Worm (Caenorhabditis elegans) whole organism, L2 larva: Measurements from ENCODE around the gene ints-2.

ENCODE experiments used
- C34F6.9 ChIP-seq: fragments of 150-350 bp; optimal IDR thresholded peaks from 2 replicates; lab custom pipeline; 2014; ENCODE audit warnings: missing biosample characterization, missing genetic modification characterization
- F13H6.1 ChIP-seq: sonication (generic microtip); optimal IDR thresholded peaks from 2 replicates; lab custom pipeline; 2016; ENCODE audit warnings: missing genetic modification characterization, missing compliant biosample characterization
- R02D3.7 ChIP-seq: fragments of 150-350 bp; optimal IDR thresholded peaks from 2 replicates; lab custom pipeline; 2014; ENCODE audit warnings: missing biosample characterization, missing genetic modification characterization
- Y55F3AM.14 ChIP-seq: fragments of 200-800 bp; sonication (Bioruptor generic); optimal IDR thresholded peaks from 2 replicates; lab custom pipeline; 2018; ENCODE audit warnings: mild to moderate bottlenecking, missing genetic modification characterization, missing compliant biosample characterization
- ZK546.5 ChIP-seq: sonication (generic microtip); optimal IDR thresholded peaks from 2 replicates; lab custom pipeline; 2017; ENCODE audit warnings: missing biosample characterization, missing genetic modification characterization
- alr-1 ChIP-seq: fragments of 150-350 bp; optimal IDR thresholded peaks from 2 replicates; lab custom pipeline; 2014; ENCODE audit warnings: missing biosample characterization, missing genetic modification characterization
- aly-2 ChIP-seq: fragments of 150-350 bp; optimal IDR thresholded peaks from 2 replicates; lab custom pipeline; 2014; ENCODE audit warnings: missing biosample characterization, missing genetic modification characterization
- blmp-1 ChIP-seq: sonication (generic microtip); optimal IDR thresholded peaks from 2 replicates; lab custom pipeline; 2017; ENCODE audit warnings: missing genetic modification characterization, mild to moderate bottlenecking, missing compliant biosample characterization, antibody characterized with exemption, moderate library complexity; ENCODE audit not compliant: insufficient read depth
- ceh-16 ChIP-seq: fragments of 150-350 bp; optimal IDR thresholded peaks from 2 replicates; lab custom pipeline; 2014; ENCODE audit warnings: missing biosample characterization, missing genetic modification characterization
- ceh-82 ChIP-seq: fragments of 150-350 bp; optimal IDR thresholded peaks from 2 replicates; lab custom pipeline; 2014; ENCODE audit warnings: missing biosample characterization, missing genetic modification characterization
- crh-2 ChIP-seq: sonication (generic microtip); optimal IDR thresholded peaks from 2 replicates; lab custom pipeline; 2017; ENCODE audit warnings: missing biosample characterization, missing genetic modification characterization
- egl-27 ChIP-seq: sonication (generic microtip); optimal IDR thresholded peaks from 3 replicates; lab custom pipeline; 2017; ENCODE audit warnings: missing biosample characterization, missing genetic modification reagents, missing genetic modification characterization
- elt-3 ChIP-seq: sonication (generic microtip); optimal IDR thresholded peaks from 2 replicates; lab custom pipeline; 2017; ENCODE audit warnings: missing biosample characterization, missing genetic modification characterization
- fos-1 ChIP-seq: fragments of 150-350 bp; optimal IDR thresholded peaks from 2 replicates; lab custom pipeline; 2014; ENCODE audit warnings: missing biosample characterization, missing genetic modification characterization
- gmeb-1 ChIP-seq: fragments of 150-350 bp; optimal IDR thresholded peaks from 2 replicates; lab custom pipeline; 2014; ENCODE audit warnings: missing biosample characterization, missing genetic modification characterization
- lin-11 ChIP-seq: fragments of 150-350 bp; sonication (generic microtip); optimal IDR thresholded peaks from 2 replicates; lab custom pipeline; 2014; ENCODE audit warnings: missing biosample characterization, missing genetic modification characterization, inconsistent platforms, mixed read lengths
- lin-13 ChIP-seq: fragments of 150-350 bp; optimal IDR thresholded peaks from 2 replicates; lab custom pipeline; 2014; ENCODE audit warnings: missing biosample characterization, missing genetic modification reagents, missing genetic modification characterization
- lin-39 ChIP-seq: fragments of 150-350 bp; optimal IDR thresholded peaks from 2 replicates; lab custom pipeline; 2014; ENCODE audit warnings: missing biosample characterization, missing genetic modification reagents, missing genetic modification characterization
- lsy-2 ChIP-seq, 2 experiments: fragments of 150-350 bp in 1 of 2; sonication (generic microtip) in 1 of 2; optimal IDR thresholded peaks; 2 replicates each; lab custom pipeline; 2014 to 2017; ENCODE audit warnings: missing biosample characterization in 2 of 2, missing genetic modification characterization in 2 of 2
- mab-5 ChIP-seq: fragments of 150-350 bp; optimal IDR thresholded peaks from 2 replicates; lab custom pipeline; 2014; ENCODE audit warnings: missing biosample characterization, missing genetic modification characterization
- mbf-1 ChIP-seq: sonication (generic microtip); optimal IDR thresholded peaks from 2 replicates; lab custom pipeline; 2017; ENCODE audit warnings: missing biosample characterization, missing genetic modification characterization
- mdl-1 ChIP-seq, 2 experiments: fragments of 150-350 bp in 1 of 2; sonication (generic microtip) in 1 of 2; optimal IDR thresholded peaks; 2 replicates each; lab custom pipeline; 2017; ENCODE audit warnings: missing biosample characterization in 2 of 2, missing genetic modification characterization in 2 of 2
- nhr-10 ChIP-seq: sonication (generic microtip); optimal IDR thresholded peaks from 2 replicates; lab custom pipeline; 2017; ENCODE audit warnings: missing biosample characterization, missing genetic modification characterization
- nhr-11 ChIP-seq: fragments of 150-350 bp; optimal IDR thresholded peaks from 2 replicates; lab custom pipeline; 2014; ENCODE audit warnings: missing biosample characterization, missing genetic modification characterization
- nhr-12 ChIP-seq: fragments of 150-350 bp; optimal IDR thresholded peaks from 2 replicates; lab custom pipeline; 2014; ENCODE audit warnings: missing biosample characterization, missing genetic modification characterization
- nhr-129 ChIP-seq: fragments of 150-350 bp; optimal IDR thresholded peaks from 2 replicates; lab custom pipeline; 2014; ENCODE audit warnings: missing biosample characterization, missing genetic modification characterization
- nhr-21 ChIP-seq: fragments of 150-350 bp; optimal IDR thresholded peaks from 2 replicates; lab custom pipeline; 2014; ENCODE audit warnings: missing biosample characterization, missing genetic modification characterization
- nhr-23 ChIP-seq: fragments of 150-350 bp; optimal IDR thresholded peaks from 2 replicates; lab custom pipeline; 2014; ENCODE audit warnings: missing biosample characterization, missing genetic modification reagents, missing genetic modification characterization
- nhr-25 ChIP-seq: fragments of 150-350 bp; sonication (generic microtip); optimal IDR thresholded peaks from 3 replicates; lab custom pipeline; 2014; ENCODE audit warnings: missing biosample characterization, missing genetic modification characterization
- nhr-77 ChIP-seq: fragments of 150-350 bp; optimal IDR thresholded peaks from 2 replicates; lab custom pipeline; 2014; ENCODE audit warnings: missing biosample characterization, missing genetic modification characterization
- sem-4 ChIP-seq: fragments of 150-350 bp; optimal IDR thresholded peaks from 2 replicates; lab custom pipeline; 2014; ENCODE audit warnings: missing biosample characterization, missing genetic modification reagents, missing genetic modification characterization
- skn-1 ChIP-seq: sonication (generic microtip); optimal IDR thresholded peaks from 2 replicates; lab custom pipeline; 2017; ENCODE audit warnings: missing biosample characterization, missing genetic modification characterization
- sma-3 ChIP-seq: sonication (generic microtip); optimal IDR thresholded peaks from 2 replicates; lab custom pipeline; 2016; ENCODE audit warnings: missing genetic modification reagents, missing genetic modification characterization, missing compliant biosample characterization
- sma-9 ChIP-seq, 2 experiments: fragments of 150-350 bp in 1 of 2; sonication (generic microtip) in 1 of 2; optimal IDR thresholded peaks; 2 replicates each; lab custom pipeline; 2014 to 2016; ENCODE audit warnings: missing genetic modification characterization in 2 of 2, mild to moderate bottlenecking in 1 of 2, missing biosample characterization in 1 of 2, missing compliant biosample characterization in 1 of 2, missing genetic modification reagents in 1 of 2, moderate library complexity in 1 of 2
- snpc-4 ChIP-seq: fragments of 150-350 bp; optimal IDR thresholded peaks from 2 replicates; lab custom pipeline; 2014; ENCODE audit warnings: missing biosample characterization, missing genetic modification characterization
- unc-39 ChIP-seq: fragments of 150-350 bp; optimal IDR thresholded peaks from 2 replicates; lab custom pipeline; 2014; ENCODE audit warnings: missing biosample characterization, missing genetic modification characterization
- unc-55 ChIP-seq: fragments of 150-350 bp; sonication (generic microtip); optimal IDR thresholded peaks from 3 replicates; lab custom pipeline; 2014; ENCODE audit warnings: missing biosample characterization, missing genetic modification reagents, missing genetic modification characterization
- unc-62 ChIP-seq: fragments of 150-350 bp; optimal IDR thresholded peaks from 2 replicates; lab custom pipeline; 2014; ENCODE audit warnings: missing biosample characterization, missing genetic modification reagents, missing genetic modification characterization
- ztf-1 ChIP-seq: fragments of 200-800 bp; sonication (Bioruptor generic); conservative IDR thresholded peaks from 2 replicates; pipeline ENCODE4 v1.3.6; 2022; ENCODE audit warnings: missing genetic modification characterization, missing compliant biosample characterization
- ztf-11 ChIP-seq: sonication (generic microtip); optimal IDR thresholded peaks from 2 replicates; lab custom pipeline; 2017; ENCODE audit warnings: missing biosample characterization, missing genetic modification characterization
- ztf-4 ChIP-seq: fragments of 150-350 bp; optimal IDR thresholded peaks from 2 replicates; lab custom pipeline; 2014; ENCODE audit warnings: missing biosample characterization, missing genetic modification characterization

ints-2 gene

DNA sequence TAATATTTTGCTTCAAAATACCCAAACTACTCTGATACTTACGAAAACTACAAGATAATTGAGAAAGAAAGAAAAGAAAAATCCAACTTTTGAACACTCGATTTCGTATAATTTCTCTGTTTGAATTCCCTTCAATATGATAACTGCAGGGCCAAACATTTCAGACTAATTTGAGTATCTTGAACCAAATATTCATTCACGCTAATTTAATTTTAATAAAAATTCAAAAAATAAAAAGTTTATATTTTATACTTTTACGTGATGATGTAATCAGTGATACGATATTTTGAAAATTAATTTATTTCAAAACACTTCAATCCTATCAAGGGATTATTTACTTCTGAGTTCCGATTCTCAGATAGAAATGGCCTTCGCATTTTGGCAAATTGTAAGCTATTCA, 5.5 kb upstream of the ints-2 start, which contains the start of gene ZC376.8:
ZC376.8 (plus strand) TSS at position 301 of the 400 bp plus-strand sequence.
- no peak for TF ChIP-seq mbf-1 (tag; lab: Kevin White, UChicago)
- TF ChIP-seq nhr-25 (tag; lab: Kevin White, UChicago), result no peak
- TF ChIP-seq nhr-10, result no peak
- no peak for TF ChIP-seq Y55F3AM.14 (GFP tag; lab: Kevin White, UChicago)
- TF ChIP-seq nhr-11, result no peak
- no peak for TF ChIP-seq alr-1 (tag; lab: Kevin White, UChicago)
- TF ChIP-seq ZK546.5, result no peak
- TF ChIP-seq elt-3 (tag; lab: Kevin White, UChicago), result no peak
- TF ChIP-seq sma-9 (GFP tag; optimal IDR thresholded peaks at IDR 0.05; lab: Kevin White, UChicago), result no peak
- no peak for TF ChIP-seq sma-9 (tag; optimal IDR thresholded peaks at IDR 0.05; lab: Kevin White, UChicago)
- TF ChIP-seq F13H6.1 (tag; lab: Kevin White, UChicago), result no peak
- TF ChIP-seq nhr-129 (tag; lab: Kevin White, UChicago), result no peak
- TF ChIP-seq nhr-23 (tag; lab: Kevin White, UChicago), result no peak
- TF ChIP-seq R02D3.7 (tag; lab: Kevin White, UChicago), result no peak
- TF ChIP-seq crh-2 (tag; lab: Kevin White, UChicago), result no peak
- TF ChIP-seq unc-55 (GFP tag; lab: Kevin White, UChicago), result no peak
- no peak for TF ChIP-seq lin-11
- no peak for TF ChIP-seq mab-5 (tag; lab: Kevin White, UChicago)
- no peak for TF ChIP-seq gmeb-1
- no peak for TF ChIP-seq egl-27 (tag; lab: Kevin White, UChicago)
- TF ChIP-seq sma-3 (GFP tag; lab: Kevin White, UChicago), result no peak

- TF ChIP-seq nhr-21 (tag; lab: Kevin White, UChicago) (no peak), nhr-10 (no peak), alr-1 (tag; lab: Kevin White, UChicago) (no peak), nhr-77 (tag; lab: Kevin White, UChicago) (no peak), Y55F3AM.14 (GFP tag; lab: Kevin White, UChicago) (no peak), unc-39 (tag; lab: Kevin White, UChicago) (no peak)
- TF ChIP-seq, all 48 proteins: peak for 0
These were observed 2.6 kb upstream of the ints-2 start, which contains the start of gene cest-2.3 for ce11 chrV:14182860-14183259. TSS of gene cest-2.3 (minus strand) at chrV:14182960.

- TF ChIP-seq fos-1 (tag; lab: Kevin White, UChicago) (no peak), nhr-77 (tag; lab: Kevin White, UChicago) (no peak), ZK546.5 (no peak), elt-3 (tag; lab: Kevin White, UChicago) (no peak)
These were observed 1.6 kb downstream of the ints-2 start for ce11 chrV:14187104-14187503.

- TF ChIP-seq F13H6.1 (tag; lab: Kevin White, UChicago) (no peak), egl-27 (tag; lab: Kevin White, UChicago) (no peak), C34F6.9 (tag; lab: Kevin White, UChicago) (no peak), lin-13 (GFP tag; lab: Kevin White, UChicago) (no peak), mdl-1 (tag; optimal IDR thresholded peaks at IDR 0.05; lab: Kevin White, UChicago) (no peak), alr-1 (tag; lab: Kevin White, UChicago) (no peak), ceh-82 (tag; lab: Kevin White, UChicago) (no peak), mab-5 (tag; lab: Kevin White, UChicago) (no peak)
These were observed 7.4 kb downstream of the ints-2 start for ce11 chrV:14192870-14193269.

ce11 chrV:14193451-14193850, 8.0 kb downstream of the ints-2 start, which contains the start of gene atfs-1:
TSS of gene atfs-1 (plus strand) at chrV:14193663.
- TF ChIP-seq crh-2 (tag; lab: Kevin White, UChicago) (peak; percentile 78), aly-2 (tag; lab: Kevin White, UChicago) (no peak), unc-62 (GFP tag; lab: Kevin White, UChicago) (no peak), ztf-1 (no peak), lin-39 (no peak), ztf-11 (tag; lab: Kevin White, UChicago) (no peak), gmeb-1 (peak; percentile 59), nhr-23 (tag; lab: Kevin White, UChicago) (no peak), lin-13 (GFP tag; lab: Kevin White, UChicago) (peak; percentile 47), nhr-12 (tag; lab: Kevin White, UChicago) (no peak), skn-1 (tag; lab: Kevin White, UChicago) (no peak), mab-5 (tag; lab: Kevin White, UChicago) (peak; percentile 26), unc-39 (tag; lab: Kevin White, UChicago) (no peak), sma-9 (GFP tag; optimal IDR thresholded peaks at IDR 0.05; lab: Kevin White, UChicago) (peak; percentile 89), sma-9 (tag; optimal IDR thresholded peaks at IDR 0.05; lab: Kevin White, UChicago) (no peak), nhr-77 (tag; lab: Kevin White, UChicago) (no peak), ztf-4 (tag; lab: Kevin White, UChicago) (no peak), sma-3 (GFP tag; lab: Kevin White, UChicago) (peak; percentile 61), Y55F3AM.14 (GFP tag; lab: Kevin White, UChicago) (no peak), unc-55 (GFP tag; lab: Kevin White, UChicago) (peak; percentile 58), nhr-11 (no peak), sem-4 (peak; percentile 44), lsy-2 (tag; optimal IDR thresholded peaks at IDR 0.05; lab: Kevin White, UChicago) (peak; percentile 9 to 69), blmp-1 (tag; lab: Kevin White, UChicago) (peak; percentile 85), C34F6.9 (tag; lab: Kevin White, UChicago) (peak; percentile 74), nhr-25 (tag; lab: Kevin White, UChicago) (peak; percentile 55), egl-27 (tag; lab: Kevin White, UChicago) (peak; percentile 35), ceh-16 (no peak), nhr-21 (tag; lab: Kevin White, UChicago) (peak; percentile 53), snpc-4 (tag; lab: Kevin White, UChicago) (peak; percentile 54)
